Worm (Caenorhabditis elegans): ENCODE results near the gene C33F10.12.

DNA sequence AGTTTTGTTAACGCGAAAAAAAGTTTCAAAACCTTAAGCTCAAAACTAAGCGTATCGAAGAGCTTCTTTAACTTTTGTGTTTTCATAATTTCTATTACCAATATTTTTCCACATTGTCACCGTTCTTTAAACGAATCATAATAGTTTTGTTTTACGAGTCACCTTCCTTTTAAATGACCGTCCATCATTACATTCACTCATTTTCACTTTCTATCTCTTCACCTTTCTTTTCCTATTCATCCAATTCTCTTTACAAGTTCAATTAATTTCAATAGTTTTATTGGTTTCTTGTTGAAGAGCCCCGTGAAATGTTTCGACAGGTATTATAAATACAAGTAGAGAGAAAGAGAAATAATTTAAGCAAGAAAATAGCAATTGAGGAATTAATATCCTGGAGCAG lies 34.3 kb upstream of the C33F10.12 start:
- TF ChIP-seq nhr-80 (tag; optimal IDR thresholded peaks at IDR 0.05): no peak
- no peak for TF ChIP-seq sdz-38 (tag; optimal IDR thresholded peaks at IDR 0.05)
